Worm (Caenorhabditis elegans) whole organism, L1 larva: ENCODE data around the gene R11D1.4.
A peak's percentile ranks its signal among the peaks of the same experiment; 100 is the strongest.

Experiments used
- C34B4.2 ChIP-seq: sonication (generic microtip); optimal IDR thresholded peaks from 2 replicates; lab custom pipeline; 2017; ENCODE audit warnings: mild to moderate bottlenecking, missing genetic modification characterization, missing compliant biosample characterization
- aha-1 ChIP-seq: fragments of 150-350 bp; optimal IDR thresholded peaks from 2 replicates; lab custom pipeline; 2014; ENCODE audit warnings: missing biosample characterization, missing genetic modification characterization
- aly-2 ChIP-seq: fragments of 150-350 bp; optimal IDR thresholded peaks from 2 replicates; lab custom pipeline; 2014; ENCODE audit warnings: missing biosample characterization, missing genetic modification characterization
- ama-1 ChIP-seq: fragments of 150-350 bp; optimal IDR thresholded peaks from 2 replicates; lab custom pipeline; 2014
- ceh-63 ChIP-seq: fragments of 200-800 bp; sonication (Bioruptor generic); optimal IDR thresholded peaks from 2 replicates; lab custom pipeline; 2018; ENCODE audit warnings: mild to moderate bottlenecking, missing genetic modification characterization, missing compliant biosample characterization
- ceh-8 ChIP-seq: fragments of 200-800 bp; sonication (Bioruptor generic); optimal IDR thresholded peaks from 2 replicates; lab custom pipeline; 2018; ENCODE audit warnings: mild to moderate bottlenecking, missing genetic modification characterization, moderate library complexity, missing compliant biosample characterization
- ceh-82 ChIP-seq, 3 experiments: fragments of 150-350 bp in 1 of 3; sonication (generic microtip) in 2 of 3; optimal IDR thresholded peaks; 2 replicates each; lab custom pipeline; 2014 to 2017; ENCODE audit warnings: missing biosample characterization in 3 of 3, missing genetic modification characterization in 3 of 3
- ces-1 ChIP-seq: fragments of 150-350 bp; optimal IDR thresholded peaks from 2 replicates; lab custom pipeline; 2014; ENCODE audit warnings: missing biosample characterization, missing genetic modification reagents, missing genetic modification characterization
- dsc-1 ChIP-seq: sonication (generic microtip); optimal IDR thresholded peaks from 2 replicates; lab custom pipeline; 2016; ENCODE audit warnings: mild to moderate bottlenecking, missing genetic modification characterization, missing compliant biosample characterization
- efl-1 ChIP-seq, 4 experiments: fragments of 150-350 bp; optimal IDR thresholded peaks in 3 of 4; peaks in 1 of 4; 1 replicate in 1 of 4; 2 replicates in 3 of 4; lab custom pipeline; 2014; ENCODE audit warnings: missing biosample characterization in 2 of 4, missing genetic modification characterization in 2 of 4, missing genetic modification reagents in 2 of 4
- egl-27 ChIP-seq, 2 experiments: fragments of 150-350 bp in 1 of 2; sonication (generic microtip); optimal IDR thresholded peaks; 3 replicates each; lab custom pipeline; 2017 to 2018; ENCODE audit warnings: missing biosample characterization in 2 of 2, missing genetic modification characterization in 2 of 2, missing genetic modification reagents in 2 of 2
- elt-2 ChIP-seq: sonication (generic microtip); optimal IDR thresholded peaks from 2 replicates; lab custom pipeline; 2016; ENCODE audit warnings: missing genetic modification characterization, mild to moderate bottlenecking, inconsistent platforms, missing compliant biosample characterization, missing genetic modification reagents
- elt-3 ChIP-seq, 6 experiments: fragments of 150-350 bp in 1 of 6; sonication (generic microtip); optimal IDR thresholded peaks; 2 replicates each; lab custom pipeline; 2017 to 2018; ENCODE audit warnings: missing biosample characterization in 6 of 6, missing genetic modification characterization in 6 of 6, inconsistent platforms in 1 of 6
- ets-5 ChIP-seq: fragments of 200-800 bp; sonication (Bioruptor generic); IDR thresholded peaks from 2 replicates; pipeline ENCODE4 v1.3.6; 2022; ENCODE audit warnings: missing genetic modification characterization, missing compliant biosample characterization
- fkh-4 ChIP-seq: sonication (generic microtip); optimal IDR thresholded peaks from 2 replicates; lab custom pipeline; 2016; ENCODE audit warnings: missing compliant biosample characterization, missing genetic modification characterization, borderline replicate concordance
- fos-1 ChIP-seq: fragments of 150-350 bp; optimal IDR thresholded peaks from 2 replicates; lab custom pipeline; 2014; ENCODE audit warnings: missing biosample characterization, missing genetic modification characterization
- hpl-2 ChIP-seq: fragments of 150-350 bp; optimal IDR thresholded peaks from 2 replicates; lab custom pipeline; 2014; ENCODE audit warnings: missing biosample characterization, missing genetic modification reagents, missing genetic modification characterization
- lin-14 ChIP-seq: fragments of 200-800 bp; sonication (Bioruptor generic); optimal IDR thresholded peaks from 2 replicates; lab custom pipeline; 2018; ENCODE audit warnings: mild to moderate bottlenecking, missing genetic modification characterization, moderate library complexity, missing compliant biosample characterization
- lin-15B ChIP-seq: fragments of 150-350 bp; sonication (generic microtip); optimal IDR thresholded peaks from 3 replicates; lab custom pipeline; 2014; ENCODE audit warnings: missing biosample characterization, missing genetic modification characterization
- lin-35 ChIP-seq, 2 experiments: fragments of 150-350 bp; optimal IDR thresholded peaks; 2 replicates each; lab custom pipeline; 2014; ENCODE audit warnings: missing biosample characterization in 2 of 2, missing genetic modification characterization in 2 of 2, missing genetic modification reagents in 2 of 2
- lsy-2 ChIP-seq, 2 experiments: fragments of 150-350 bp; optimal IDR thresholded peaks; 2 replicates each; lab custom pipeline; 2014; ENCODE audit warnings: missing biosample characterization in 2 of 2, missing genetic modification characterization in 2 of 2
- mab-9 ChIP-seq: fragments of 200-800 bp; sonication (Bioruptor generic); IDR thresholded peaks from 2 replicates; pipeline ENCODE4 v1.3.6; 2022; ENCODE audit warnings: missing genetic modification reagents, missing genetic modification characterization, missing compliant biosample characterization
- mep-1 ChIP-seq: fragments of 150-350 bp; optimal IDR thresholded peaks from 2 replicates; lab custom pipeline; 2014; ENCODE audit warnings: missing biosample characterization, missing genetic modification characterization
- nhr-12 ChIP-seq: sonication (generic microtip); optimal IDR thresholded peaks from 2 replicates; lab custom pipeline; 2017; ENCODE audit warnings: missing biosample characterization, missing genetic modification characterization
- nhr-76 ChIP-seq: sonication (generic microtip); optimal IDR thresholded peaks from 2 replicates; lab custom pipeline; 2017; ENCODE audit warnings: missing biosample characterization, missing genetic modification characterization
- nhr-84 ChIP-seq: sonication (generic microtip); optimal IDR thresholded peaks from 2 replicates; lab custom pipeline; 2017; ENCODE audit warnings: missing biosample characterization, missing genetic modification characterization
- pax-3 ChIP-seq: fragments of 200-800 bp; sonication (Bioruptor generic); optimal IDR thresholded peaks from 2 replicates; lab custom pipeline; 2018; ENCODE audit warnings: mild to moderate bottlenecking, missing genetic modification characterization, moderate library complexity, missing compliant biosample characterization
- pqm-1 ChIP-seq: sonication (generic microtip); optimal IDR thresholded peaks from 3 replicates; lab custom pipeline; 2017; ENCODE audit warnings: missing biosample characterization, missing genetic modification characterization
- skn-1 ChIP-seq: fragments of 150-350 bp; optimal IDR thresholded peaks from 2 replicates; lab custom pipeline; 2014; ENCODE audit warnings: missing biosample characterization, missing genetic modification characterization
- sox-4 ChIP-seq: sonication (generic microtip); optimal IDR thresholded peaks from 2 replicates; lab custom pipeline; 2016; ENCODE audit warnings: missing genetic modification characterization, missing compliant biosample characterization
- sup-37 ChIP-seq: fragments of 200-800 bp; sonication (Bioruptor generic); optimal IDR thresholded peaks from 2 replicates; lab custom pipeline; 2018; ENCODE audit warnings: mild to moderate bottlenecking, missing genetic modification characterization, missing compliant biosample characterization
- swsn-7 ChIP-seq: sonication (generic microtip); optimal IDR thresholded peaks from 2 replicates; lab custom pipeline; 2016; ENCODE audit warnings: missing genetic modification characterization, missing compliant biosample characterization
- tbx-2 ChIP-seq: sonication (generic microtip); optimal IDR thresholded peaks from 2 replicates; lab custom pipeline; 2016; ENCODE audit warnings: missing genetic modification characterization, missing compliant biosample characterization
- unc-130 ChIP-seq: fragments of 150-350 bp; optimal IDR thresholded peaks from 2 replicates; lab custom pipeline; 2017; ENCODE audit warnings: missing biosample characterization, missing genetic modification characterization, inconsistent platforms
- unc-30 ChIP-seq: sonication (generic microtip); optimal IDR thresholded peaks from 2 replicates; lab custom pipeline; 2017; ENCODE audit warnings: missing biosample characterization, missing genetic modification characterization
- unc-62 ChIP-seq: fragments of 150-350 bp; optimal IDR thresholded peaks from 2 replicates; lab custom pipeline; 2014; ENCODE audit warnings: missing biosample characterization, missing genetic modification reagents, missing genetic modification characterization
- unc-98 ChIP-seq: fragments of 200-800 bp; sonication (Bioruptor generic); IDR thresholded peaks from 2 replicates; pipeline ENCODE4 v1.3.6; 2022; ENCODE audit warnings: missing genetic modification characterization, missing compliant biosample characterization
- xbp-1 ChIP-seq: sonication (generic microtip); optimal IDR thresholded peaks from 2 replicates; lab custom pipeline; 2016; ENCODE audit warnings: missing genetic modification characterization, missing compliant biosample characterization
- zag-1 ChIP-seq: fragments of 150-350 bp; optimal IDR thresholded peaks from 2 replicates; lab custom pipeline; 2014; ENCODE audit warnings: missing biosample characterization, missing genetic modification characterization
- zip-4 ChIP-seq: fragments of 200-800 bp; sonication (Bioruptor generic); optimal IDR thresholded peaks from 2 replicates; lab custom pipeline; 2018; ENCODE audit warnings: mild to moderate bottlenecking, missing genetic modification characterization, moderate library complexity, missing compliant biosample characterization
- ztf-11 ChIP-seq, 2 experiments: sonication (generic microtip); optimal IDR thresholded peaks; 2 replicates each; lab custom pipeline; 2016 to 2017; ENCODE audit warnings: missing genetic modification characterization in 2 of 2, missing biosample characterization in 1 of 2, missing compliant biosample characterization in 1 of 2
- ztf-4 ChIP-seq: fragments of 150-350 bp; optimal IDR thresholded peaks from 2 replicates; lab custom pipeline; 2014; ENCODE audit warnings: missing biosample characterization, missing genetic modification characterization

R11D1.4 gene

ce11 chrV:12708305-12708704 is 5.7 kb downstream of the R11D1.4 start, which contains the start of gene R11D1.2:
R11D1.2 (plus strand) TSS chrV:12708605.
- TF ChIP-seq efl-1 (optimal IDR thresholded peaks at IDR 0.05; lab: Kevin White, UChicago) (no peak), efl-1 (GFP tag; optimal IDR thresholded peaks at IDR 0.05 in 1 of 2; lab: Kevin White, UChicago) (peak in 1 of 2 experiments; percentile 77), ceh-8 (GFP tag; lab: Kevin White, UChicago) (peak; percentile 1), unc-130 (no peak), dsc-1 (tag; lab: Kevin White, UChicago) (no peak)

DNA sequence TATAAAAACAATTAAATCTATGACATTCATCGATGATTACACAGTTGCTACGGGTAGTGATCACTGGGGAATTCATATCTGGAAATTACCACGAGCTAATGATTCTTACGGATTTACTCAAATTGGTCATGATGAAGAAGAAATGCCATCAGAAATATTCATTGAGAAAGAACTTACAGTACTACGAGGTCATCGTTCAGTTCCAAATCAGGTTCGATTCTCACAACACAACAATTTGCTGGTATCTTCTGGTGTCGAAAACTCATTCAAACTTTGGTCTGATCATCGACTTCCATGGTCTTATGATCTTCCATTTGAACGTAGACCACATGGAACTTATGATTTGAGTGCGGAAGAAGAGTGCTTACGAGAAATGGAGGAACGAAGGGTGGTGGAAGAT is 7.5 kb downstream of the R11D1.4 start:
- TF ChIP-seq efl-1 (optimal IDR thresholded peaks at IDR 0.05; lab: Kevin White, UChicago) = no peak
- peak in 1 of 2 experiments; percentile 65 for TF ChIP-seq efl-1 (GFP tag; optimal IDR thresholded peaks at IDR 0.05 in 1 of 2; lab: Kevin White, UChicago)
- TF ChIP-seq zag-1 = no peak
- TF ChIP-seq, all 84 proteins: peak for 1

DNA sequence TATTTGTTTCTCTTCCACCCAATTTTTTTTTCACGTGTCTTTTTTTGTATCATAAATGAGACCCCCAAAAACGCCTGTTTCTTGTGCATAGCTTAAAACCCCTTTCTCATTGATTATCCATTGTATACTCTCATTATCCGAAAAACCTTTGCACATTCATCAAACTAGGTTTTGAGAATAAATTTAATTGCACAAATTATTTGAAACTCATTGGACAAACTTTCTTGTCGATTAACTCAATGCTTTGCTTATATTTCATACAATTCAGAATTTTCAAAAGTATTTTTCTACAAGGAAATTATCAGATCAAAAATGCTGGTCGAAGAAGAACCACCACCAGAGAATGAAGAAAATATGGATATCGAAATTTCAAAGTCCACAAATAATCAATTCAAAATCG is 9.9 kb downstream of the R11D1.4 start, which contains the start of gene R11D1.1:
Gene R11D1.1 (plus strand): TSS at position 301 of the 400 bp plus-strand sequence.
- no peak for TF ChIP-seq ztf-4 (tag; lab: Kevin White, UChicago)
- no peak for TF ChIP-seq lin-14 (GFP tag; lab: Kevin White, UChicago)
- TF ChIP-seq aly-2 (tag; lab: Kevin White, UChicago) = no peak
- TF ChIP-seq ceh-63 (GFP tag; lab: Kevin White, UChicago) = no peak
- no peak for TF ChIP-seq lin-35 (GFP tag; optimal IDR thresholded peaks at IDR 0.05; lab: Kevin White, UChicago)
- TF ChIP-seq ces-1 (GFP tag; lab: Kevin White, UChicago) = no peak
- no peak for TF ChIP-seq sox-4 (tag; lab: Kevin White, UChicago)
- no peak for TF ChIP-seq hpl-2 (GFP tag; lab: Kevin White, UChicago)
- TF ChIP-seq tbx-2 = no peak
- TF ChIP-seq zag-1 = no peak
- TF ChIP-seq unc-98 (GFP tag; lab: Robert Waterston, UW) = no peak
- TF ChIP-seq ztf-11 (tag; optimal IDR thresholded peaks at IDR 0.05; lab: Kevin White, UChicago) = no peak
- no peak for TF ChIP-seq egl-27 (tag; optimal IDR thresholded peaks at IDR 0.05; lab: Kevin White, UChicago)
- no peak for TF ChIP-seq mep-1 (tag; lab: Kevin White, UChicago)
- no peak for TF ChIP-seq mab-9 (GFP tag; lab: Robert Waterston, UW)
- TF ChIP-seq elt-3 (tag; optimal IDR thresholded peaks at IDR 0.05; lab: Kevin White, UChicago) = no peak
- TF ChIP-seq nhr-12 (tag; lab: Kevin White, UChicago) = no peak
- TF ChIP-seq C34B4.2 (tag; lab: Kevin White, UChicago) = no peak

DNA sequence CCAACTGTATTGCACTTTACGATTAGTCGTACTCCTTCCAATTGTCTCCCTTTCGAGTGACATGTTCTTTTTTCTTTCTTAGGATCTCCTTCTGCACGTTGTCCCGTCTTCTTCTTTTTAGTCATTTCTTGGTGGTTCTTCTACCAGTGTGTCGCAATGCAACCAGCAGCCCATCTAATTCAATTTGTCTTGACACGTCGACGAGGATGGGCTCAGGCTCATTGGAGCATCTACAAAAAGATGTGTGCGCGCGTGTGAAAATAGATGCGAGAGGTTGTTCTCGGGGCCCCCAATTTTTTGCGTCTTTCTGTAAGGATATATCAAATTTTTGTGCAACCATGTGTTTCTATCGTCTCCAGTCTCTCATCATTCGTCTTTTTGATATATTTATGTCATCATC is 12.4 kb downstream of the R11D1.4 start:
- TF ChIP-seq skn-1 (tag; lab: Kevin White, UChicago) (no peak), nhr-76 (tag; lab: Kevin White, UChicago) (no peak), unc-30 (tag; lab: Kevin White, UChicago) (no peak), aha-1 (no peak), pqm-1 (tag; lab: Kevin White, UChicago) (no peak), lin-14 (GFP tag; lab: Kevin White, UChicago) (peak; percentile 73), elt-2 (tag; lab: Kevin White, UChicago) (no peak), unc-130 (no peak), ces-1 (GFP tag; lab: Kevin White, UChicago) (peak; percentile 42), ztf-11 (tag; optimal IDR thresholded peaks at IDR 0.05; lab: Kevin White, UChicago) (no peak)

- TF ChIP-seq ets-5 (GFP tag; lab: Robert Waterston, UW) (no peak), lin-35 (GFP tag; optimal IDR thresholded peaks at IDR 0.05; lab: Kevin White, UChicago) (peak; percentile 33 to 52), dsc-1 (tag; lab: Kevin White, UChicago) (peak; percentile 5), fkh-4 (tag; lab: Kevin White, UChicago) (no peak), skn-1 (tag; lab: Kevin White, UChicago) (peak; percentile 6), lsy-2 (tag; optimal IDR thresholded peaks at IDR 0.05; lab: Kevin White, UChicago) (peak in 1 of 2 experiments; percentile 33), swsn-7 (tag; lab: Kevin White, UChicago) (no peak), pax-3 (tag; lab: Kevin White, UChicago) (no peak), ceh-82 (tag; optimal IDR thresholded peaks at IDR 0.05; lab: Kevin White, UChicago) (peak in 1 of 3 experiments; percentile 16), sup-37 (GFP tag; lab: Kevin White, UChicago) (no peak), lin-15B (tag; lab: Kevin White, UChicago) (peak; percentile 33), unc-62 (no peak), fos-1 (tag; lab: Kevin White, UChicago) (peak; percentile 49), egl-27 (tag; optimal IDR thresholded peaks at IDR 0.05; lab: Kevin White, UChicago) (no peak), unc-30 (tag; lab: Kevin White, UChicago) (no peak), ama-1 (lab: Kevin White, UChicago) (no peak), nhr-84 (no peak), xbp-1 (no peak), zip-4 (GFP tag; lab: Kevin White, UChicago) (peak; percentile 72), lin-14 (GFP tag; lab: Kevin White, UChicago) (peak; percentile 53), efl-1 (optimal IDR thresholded peaks at IDR 0.05; lab: Kevin White, UChicago) (peak; percentile 12 to 19), efl-1 (GFP tag; optimal IDR thresholded peaks at IDR 0.05 in 1 of 2; lab: Kevin White, UChicago) (peak in 1 of 2 experiments; percentile 25)
Observed at ce11 chrV:12697364-12697901, 16.6 kb downstream of the R11D1.4 start, which contains the start of gene istr-1. istr-1 (plus strand) TSS chrV:12697858.
